Worm (Caenorhabditis elegans) whole organism, mixed stage, embryonic: ENCODE measurements around the gene inx-1.
A peak's percentile ranks its signal among the peaks of the same experiment; 100 is the strongest.

ENCODE experiments used
- M03D4.4 ChIP-seq: sonication (generic microtip); optimal IDR thresholded peaks from 2 replicates; lab custom pipeline; 2017; ENCODE audit warnings: mild to moderate bottlenecking, missing genetic modification characterization, missing compliant biosample characterization
- bed-3 ChIP-seq: fragments of 200-800 bp; sonication (Bioruptor generic); optimal IDR thresholded peaks from 3 replicates; lab custom pipeline; 2018; ENCODE audit warnings: mild to moderate bottlenecking, missing genetic modification characterization, moderate library complexity, missing compliant biosample characterization
- blmp-1 ChIP-seq: fragments of 150-350 bp; optimal IDR thresholded peaks from 2 replicates; lab custom pipeline; 2014; ENCODE audit warnings: missing biosample characterization, missing genetic modification characterization
- ceh-39 ChIP-seq: fragments of 150-350 bp; optimal IDR thresholded peaks from 2 replicates; lab custom pipeline; 2014; ENCODE audit warnings: missing biosample characterization, missing genetic modification characterization
- ceh-43 ChIP-seq: fragments of 200-800 bp; sonication (Bioruptor generic); optimal IDR thresholded peaks from 2 replicates; lab custom pipeline; 2018; ENCODE audit warnings: mild to moderate bottlenecking, missing genetic modification characterization, moderate library complexity, missing compliant biosample characterization
- ceh-83 ChIP-seq: fragments of 200-800 bp; sonication (Bioruptor generic); optimal IDR thresholded peaks from 2 replicates; lab custom pipeline; 2018; ENCODE audit warnings: mild to moderate bottlenecking, missing genetic modification characterization, missing compliant biosample characterization
- ces-1 ChIP-seq: fragments of 150-350 bp; optimal IDR thresholded peaks from 2 replicates; lab custom pipeline; 2014; ENCODE audit warnings: missing biosample characterization, missing genetic modification reagents, missing genetic modification characterization
- cnd-1 ChIP-seq: fragments of 200-800 bp; sonication (Bioruptor generic); optimal IDR thresholded peaks from 2 replicates; lab custom pipeline; 2018; ENCODE audit warnings: mild to moderate bottlenecking, missing genetic modification characterization, missing compliant biosample characterization
- elt-1 ChIP-seq: sonication (generic microtip); optimal IDR thresholded peaks from 2 replicates; lab custom pipeline; 2017; ENCODE audit warnings: missing genetic modification characterization, mild to moderate bottlenecking, missing compliant biosample characterization, antibody characterized with exemption, moderate library complexity, borderline replicate concordance; ENCODE audit not compliant: insufficient read depth
- elt-3 ChIP-seq: fragments of 150-350 bp; optimal IDR thresholded peaks from 2 replicates; lab custom pipeline; 2014; ENCODE audit warnings: missing biosample characterization, missing genetic modification characterization
- flh-1 ChIP-seq: fragments of 200-800 bp; sonication (Bioruptor generic); optimal IDR thresholded peaks from 2 replicates; lab custom pipeline; 2018; ENCODE audit warnings: mild to moderate bottlenecking, missing genetic modification characterization, moderate library complexity, missing compliant biosample characterization
- ham-2 ChIP-seq: fragments of 200-800 bp; sonication (Bioruptor generic); optimal IDR thresholded peaks from 2 replicates; lab custom pipeline; 2018; ENCODE audit warnings: mild to moderate bottlenecking, missing genetic modification characterization, missing compliant biosample characterization
- hlh-1 ChIP-seq: fragments of 150-350 bp; optimal IDR thresholded peaks from 2 replicates; lab custom pipeline; 2014; ENCODE audit warnings: missing biosample characterization, missing genetic modification reagents, missing genetic modification characterization
- lin-13 ChIP-seq: fragments of 150-350 bp; optimal IDR thresholded peaks from 2 replicates; lab custom pipeline; 2014; ENCODE audit warnings: missing biosample characterization, missing genetic modification characterization
- lsy-2 ChIP-seq: fragments of 150-350 bp; optimal IDR thresholded peaks from 2 replicates; lab custom pipeline; 2014; ENCODE audit warnings: missing biosample characterization, missing genetic modification characterization
- mab-5 ChIP-seq: fragments of 150-350 bp; optimal IDR thresholded peaks from 2 replicates; lab custom pipeline; 2014; ENCODE audit warnings: missing biosample characterization, missing genetic modification characterization
- mep-1 ChIP-seq: fragments of 150-350 bp; optimal IDR thresholded peaks from 2 replicates; lab custom pipeline; 2017; ENCODE audit warnings: missing biosample characterization, missing genetic modification reagents, missing genetic modification characterization, inconsistent platforms
- mls-2 ChIP-seq: sonication (generic microtip); optimal IDR thresholded peaks from 2 replicates; lab custom pipeline; 2016; ENCODE audit warnings: mild to moderate bottlenecking, missing genetic modification characterization, moderate library complexity, missing compliant biosample characterization
- nhr-12 ChIP-seq: fragments of 150-350 bp; optimal IDR thresholded peaks from 2 replicates; lab custom pipeline; 2014; ENCODE audit warnings: missing biosample characterization, missing genetic modification characterization
- nhr-2 ChIP-seq: fragments of 150-350 bp; optimal IDR thresholded peaks from 2 replicates; lab custom pipeline; 2014; ENCODE audit warnings: missing biosample characterization, missing genetic modification characterization
- nhr-28 ChIP-seq: fragments of 150-350 bp; optimal IDR thresholded peaks from 2 replicates; lab custom pipeline; 2014; ENCODE audit warnings: missing biosample characterization, missing genetic modification characterization
- nhr-76 ChIP-seq: sonication (generic microtip); optimal IDR thresholded peaks from 2 replicates; lab custom pipeline; 2017; ENCODE audit warnings: missing biosample characterization, missing genetic modification characterization
- pha-4 ChIP-seq: fragments of 150-350 bp; optimal IDR thresholded peaks from 2 replicates; lab custom pipeline; 2018; ENCODE audit warnings: missing biosample characterization, missing genetic modification reagents, missing genetic modification characterization
- sem-2 ChIP-seq: fragments of 200-800 bp; sonication (Bioruptor generic); optimal IDR thresholded peaks from 2 replicates; lab custom pipeline; 2018; ENCODE audit warnings: mild to moderate bottlenecking, missing genetic modification characterization, missing compliant biosample characterization
- snpc-4 ChIP-seq: fragments of 150-350 bp; optimal IDR thresholded peaks from 2 replicates; lab custom pipeline; 2014; ENCODE audit warnings: missing biosample characterization, missing genetic modification characterization
- sptf-1 ChIP-seq: sonication (generic microtip); optimal IDR thresholded peaks from 2 replicates; lab custom pipeline; 2017; ENCODE audit warnings: mild to moderate bottlenecking, missing genetic modification characterization, moderate library complexity, missing compliant biosample characterization
- tbx-8 ChIP-seq: fragments of 200-800 bp; sonication (Bioruptor generic); optimal IDR thresholded peaks from 2 replicates; lab custom pipeline; 2018; ENCODE audit warnings: mild to moderate bottlenecking, missing genetic modification characterization, moderate library complexity, missing compliant biosample characterization
- unc-120 ChIP-seq: sonication (generic microtip); optimal IDR thresholded peaks from 2 replicates; lab custom pipeline; 2017; ENCODE audit warnings: missing genetic modification characterization, missing compliant biosample characterization; ENCODE audit not compliant: poor library complexity, severe bottlenecking
- unc-39 ChIP-seq: fragments of 150-350 bp; optimal IDR thresholded peaks from 2 replicates; lab custom pipeline; 2014; ENCODE audit warnings: missing biosample characterization, missing genetic modification characterization
- unc-62 ChIP-seq: fragments of 150-350 bp; optimal IDR thresholded peaks from 2 replicates; lab custom pipeline; 2014; ENCODE audit warnings: missing biosample characterization, missing genetic modification reagents, missing genetic modification characterization
- zip-8 ChIP-seq: fragments of 150-350 bp; optimal IDR thresholded peaks from 2 replicates; lab custom pipeline; 2014; ENCODE audit warnings: missing biosample characterization, missing genetic modification characterization
- ztf-11 ChIP-seq: fragments of 150-350 bp; optimal IDR thresholded peaks from 2 replicates; lab custom pipeline; 2014; ENCODE audit warnings: missing biosample characterization, missing genetic modification characterization

inx-1 gene

DNA sequence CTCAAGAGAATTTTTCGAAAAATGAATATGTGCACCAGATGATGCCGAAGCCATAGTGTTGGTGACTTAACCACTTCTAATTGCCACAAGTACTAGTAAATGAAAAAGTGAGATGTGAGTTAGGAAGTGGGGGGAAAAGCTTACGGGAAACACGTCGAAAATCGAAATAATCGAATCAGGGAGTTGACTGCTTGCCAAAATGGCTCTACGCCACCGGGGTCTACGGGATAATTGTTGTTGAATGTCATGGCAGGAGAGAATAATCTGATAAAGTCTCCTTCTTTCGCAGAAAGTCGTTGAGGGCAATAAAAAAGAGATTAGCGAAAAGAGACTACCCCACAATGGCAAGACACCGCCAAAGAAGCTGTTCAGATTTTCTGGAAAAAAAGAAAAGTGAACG lies 7.6 kb upstream of the inx-1 start:
- no peak for TF ChIP-seq bed-3 (GFP tag; lab: Kevin White, UChicago)
- TF ChIP-seq ces-1 (GFP tag; lab: Kevin White, UChicago), result peak; percentile 87
- no peak for TF ChIP-seq nhr-28
- no peak for TF ChIP-seq ceh-43
- no peak for TF ChIP-seq unc-39 (tag; lab: Kevin White, UChicago)

DNA sequence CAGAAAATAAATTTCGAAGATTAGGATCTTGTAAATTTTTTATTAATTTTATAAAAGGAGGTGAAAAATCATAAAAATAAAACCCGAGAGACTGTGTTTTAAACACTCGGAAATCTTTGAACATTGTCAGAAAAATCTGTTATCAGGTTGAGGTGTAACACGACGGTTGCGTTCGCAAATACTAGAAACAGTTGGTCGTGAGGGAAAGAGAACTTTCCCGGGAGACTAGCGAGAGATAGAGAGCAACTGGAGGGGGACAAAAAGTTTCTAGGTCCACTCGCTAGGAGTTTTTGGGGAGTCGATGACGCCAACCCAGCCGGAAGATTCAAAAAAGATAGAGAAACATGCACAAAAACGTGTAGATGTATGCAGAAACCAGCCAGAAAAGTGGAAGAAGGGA lies 6.1 kb upstream of the inx-1 start:
- TF ChIP-seq ztf-11 (tag; lab: Kevin White, UChicago), result no peak
- TF ChIP-seq nhr-2 (tag; lab: Kevin White, UChicago), result no peak
- TF ChIP-seq snpc-4 (tag; lab: Kevin White, UChicago), result no peak
- TF ChIP-seq hlh-1 (tag; lab: Kevin White, UChicago), result peak; percentile 94
- TF ChIP-seq sem-2 (GFP tag; lab: Kevin White, UChicago), result no peak
- TF ChIP-seq ceh-83 (GFP tag; lab: Kevin White, UChicago), result no peak

DNA sequence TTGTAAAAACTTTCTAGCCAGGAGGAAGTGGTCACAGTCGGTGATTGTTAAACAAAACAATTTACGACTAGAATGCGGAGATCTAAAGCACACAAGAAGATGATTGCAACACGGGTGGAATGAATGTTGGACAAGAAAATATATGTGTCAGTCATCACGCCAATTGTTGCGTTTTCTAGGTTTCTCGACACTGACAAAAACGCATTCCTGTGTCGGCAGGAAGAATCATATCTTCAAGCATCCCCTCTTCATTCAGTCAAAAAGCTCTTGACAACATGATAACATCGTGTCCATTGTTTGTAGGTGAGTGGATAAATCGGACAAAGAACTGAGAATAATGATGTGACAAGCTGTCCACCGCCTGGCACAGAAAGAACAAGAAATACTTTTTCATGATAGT lies 3.3 kb upstream of the inx-1 start:
- TF ChIP-seq ceh-43 (no peak), hlh-1 (tag; lab: Kevin White, UChicago) (peak; percentile 58), mls-2 (no peak), blmp-1 (tag; lab: Kevin White, UChicago) (no peak), elt-1 (tag; lab: Kevin White, UChicago) (no peak), ham-2 (GFP tag; lab: Kevin White, UChicago) (no peak), nhr-76 (no peak), bed-3 (GFP tag; lab: Kevin White, UChicago) (no peak), M03D4.4 (tag; lab: Kevin White, UChicago) (no peak), mab-5 (tag; lab: Kevin White, UChicago) (no peak), unc-39 (tag; lab: Kevin White, UChicago) (no peak), nhr-28 (no peak), flh-1 (GFP tag; lab: Kevin White, UChicago) (no peak), elt-3 (tag; lab: Kevin White, UChicago) (no peak), unc-62 (GFP tag; lab: Kevin White, UChicago) (peak; percentile 93), unc-120 (tag; lab: Kevin White, UChicago) (peak; percentile 13), lin-13 (tag; lab: Kevin White, UChicago) (no peak), sptf-1 (tag; lab: Kevin White, UChicago) (no peak), nhr-2 (tag; lab: Kevin White, UChicago) (no peak), ceh-39 (tag; lab: Kevin White, UChicago) (no peak), mep-1 (tag; lab: Kevin White, UChicago) (no peak), zip-8 (tag; lab: Kevin White, UChicago) (no peak)

DNA sequence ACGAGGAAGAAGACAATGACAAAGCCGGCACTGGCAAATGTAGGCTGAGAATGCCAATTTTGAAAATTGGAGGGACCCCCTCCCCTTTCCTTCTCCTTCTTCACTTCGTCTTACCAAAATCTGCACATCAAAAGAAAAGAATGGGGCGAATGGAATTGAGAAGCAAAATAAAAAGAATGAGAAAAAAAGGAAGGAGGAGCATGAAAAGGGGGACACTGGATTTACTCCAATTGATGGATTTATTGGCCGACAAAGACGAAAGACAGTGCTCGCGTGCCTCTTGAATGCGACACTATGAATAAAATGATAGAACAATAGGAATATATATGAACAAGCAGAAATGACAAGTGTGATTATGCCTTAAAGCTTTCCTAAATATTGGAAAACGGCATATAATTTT lies 2.7 kb upstream of the inx-1 start:
- no peak for TF ChIP-seq M03D4.4 (tag; lab: Kevin White, UChicago)
- TF ChIP-seq flh-1 (GFP tag; lab: Kevin White, UChicago), result no peak
- TF ChIP-seq elt-3 (tag; lab: Kevin White, UChicago), result no peak
- TF ChIP-seq blmp-1 (tag; lab: Kevin White, UChicago), result no peak
- no peak for TF ChIP-seq pha-4 (tag; lab: Kevin White, UChicago)
- TF ChIP-seq mab-5 (tag; lab: Kevin White, UChicago), result no peak
- no peak for TF ChIP-seq elt-1 (tag; lab: Kevin White, UChicago)
- TF ChIP-seq cnd-1 (tag; lab: Kevin White, UChicago), result no peak
- TF ChIP-seq bed-3 (GFP tag; lab: Kevin White, UChicago), result no peak
- no peak for TF ChIP-seq mep-1 (tag; lab: Kevin White, UChicago)
- TF ChIP-seq unc-39 (tag; lab: Kevin White, UChicago), result no peak
- no peak for TF ChIP-seq mls-2
- no peak for TF ChIP-seq tbx-8 (GFP tag; lab: Kevin White, UChicago)
- no peak for TF ChIP-seq hlh-1 (tag; lab: Kevin White, UChicago)

DNA sequence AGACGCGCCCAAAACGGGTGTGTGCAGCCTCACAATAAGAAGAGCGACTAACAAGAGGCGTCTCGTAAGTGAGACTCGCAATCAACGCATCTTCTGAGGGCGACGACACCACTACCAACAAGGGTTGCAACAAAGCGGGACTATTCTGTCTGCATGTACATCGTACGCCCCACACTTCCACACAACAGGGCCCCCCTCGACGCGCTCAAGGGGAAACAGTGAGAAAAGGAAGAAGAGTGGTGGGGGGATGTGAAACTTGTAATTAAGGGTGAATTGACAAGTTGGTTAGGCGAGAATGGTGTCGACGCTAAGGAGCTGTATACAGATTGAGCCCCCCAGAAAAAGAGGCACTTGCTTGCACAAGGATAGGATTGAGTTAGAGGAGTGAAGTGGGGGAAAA lies 2.9 kb downstream of the inx-1 start:
- TF ChIP-seq sptf-1 (tag; lab: Kevin White, UChicago), result peak; percentile 19
- TF ChIP-seq elt-1 (tag; lab: Kevin White, UChicago), result no peak
- peak; percentile 50 for TF ChIP-seq mls-2
- peak; percentile 67 for TF ChIP-seq ces-1 (GFP tag; lab: Kevin White, UChicago)
- TF ChIP-seq cnd-1 (tag; lab: Kevin White, UChicago), result no peak
- no peak for TF ChIP-seq lsy-2
- no peak for TF ChIP-seq nhr-12
